Fruit fly (Drosophila melanogaster) whole organism, embryonic: Measurements from ENCODE around the gene CG14966.

ENCODE experiments used
- ATbp ChIP-seq: fragments of 200-800 bp; sonication (Bioruptor generic); optimal IDR thresholded peaks from 2 replicates; lab custom pipeline; 2017; ENCODE audit warnings: missing biosample characterization, mild to moderate bottlenecking, missing genetic modification characterization, missing genetic modification reagents
- Aef1 ChIP-seq: fragments of 200-800 bp; sonication (Bioruptor generic); IDR thresholded peaks from 3 replicates; pipeline ENCODE4 v1.3.6; 2022; ENCODE audit warnings: missing biosample characterization, missing genetic modification characterization
- Bdp1 ChIP-seq: fragments of 200-800 bp; sonication (Bioruptor generic); optimal IDR thresholded peaks from 3 replicates; lab custom pipeline; 2016; ENCODE audit warnings: missing biosample characterization, missing genetic modification characterization
- CG10274 ChIP-seq: fragments of 200-800 bp; sonication (Bioruptor generic); optimal IDR thresholded peaks from 3 replicates; lab custom pipeline; 2017; ENCODE audit warnings: missing biosample characterization, mild to moderate bottlenecking, missing genetic modification characterization
- CG11695 ChIP-seq: fragments of 200-800 bp; sonication (Bioruptor generic); IDR thresholded peaks from 3 replicates; pipeline ENCODE4 v1.3.6; 2022; ENCODE audit warnings: missing biosample characterization, missing genetic modification characterization
- CG11696 ChIP-seq: fragments of 200-800 bp; sonication (Bioruptor generic); IDR thresholded peaks from 2 replicates; pipeline ENCODE4 v1.3.6; 2022; ENCODE audit warnings: missing biosample characterization, missing genetic modification characterization
- CG12104 ChIP-seq: fragments of 200-800 bp; sonication (Bioruptor generic); optimal IDR thresholded peaks from 3 replicates; lab custom pipeline; 2016; ENCODE audit warnings: missing biosample characterization, missing genetic modification characterization
- CG13894 ChIP-seq: fragments of 200-800 bp; sonication (Bioruptor generic); optimal IDR thresholded peaks from 3 replicates; lab custom pipeline; 2018; ENCODE audit warnings: missing biosample characterization, mild to moderate bottlenecking, missing genetic modification characterization, moderate library complexity
- CG15601 ChIP-seq: fragments of 200-800 bp; sonication (Bioruptor generic); optimal IDR thresholded peaks from 3 replicates; lab custom pipeline; 2019; ENCODE audit warnings: missing biosample characterization, mild to moderate bottlenecking, missing genetic modification characterization, moderate library complexity
- CG1603 ChIP-seq: fragments of 200-800 bp; sonication (Bioruptor generic); optimal IDR thresholded peaks from 2 replicates; lab custom pipeline; 2019; ENCODE audit warnings: missing biosample characterization, mild to moderate bottlenecking, missing genetic modification characterization, moderate library complexity
- CG30403 ChIP-seq: fragments of 200-800 bp; sonication (Bioruptor generic); optimal IDR thresholded peaks from 3 replicates; lab custom pipeline; 2016; ENCODE audit warnings: missing biosample characterization, missing genetic modification characterization
- CG31388 ChIP-seq: fragments of 200-800 bp; sonication (Bioruptor generic); optimal IDR thresholded peaks from 2 replicates; lab custom pipeline; 2016; ENCODE audit warnings: missing biosample characterization, missing genetic modification characterization
- CG32772 ChIP-seq: fragments of 200-800 bp; sonication (Bioruptor generic); IDR thresholded peaks from 2 replicates; pipeline ENCODE4 v1.3.6; 2022; ENCODE audit warnings: missing biosample characterization, missing genetic modification characterization
- CG4360 ChIP-seq: fragments of 200-800 bp; sonication (Bioruptor generic); IDR thresholded peaks from 2 replicates; pipeline ENCODE4 v1.3.6; 2022; ENCODE audit warnings: missing biosample characterization, missing genetic modification characterization
- CG6854 ChIP-seq: fragments of 200-800 bp; sonication (Bioruptor generic); optimal IDR thresholded peaks from 3 replicates; lab custom pipeline; 2017; ENCODE audit warnings: missing biosample characterization, mild to moderate bottlenecking, missing genetic modification characterization
- CG7556 ChIP-seq: fragments of 200-800 bp; sonication (Bioruptor generic); optimal IDR thresholded peaks from 2 replicates; lab custom pipeline; 2017; ENCODE audit warnings: missing biosample characterization, mild to moderate bottlenecking, missing genetic modification characterization
- CG7963 ChIP-seq: fragments of 200-800 bp; sonication (Bioruptor generic); IDR thresholded peaks from 3 replicates; pipeline ENCODE4 v1.3.6; 2022; ENCODE audit warnings: missing biosample characterization, missing genetic modification characterization; ENCODE audit not compliant: partially characterized antibody
- CG8281 ChIP-seq: fragments of 200-800 bp; sonication (Bioruptor generic); optimal IDR thresholded peaks from 2 replicates; lab custom pipeline; 2018; ENCODE audit warnings: missing biosample characterization, mild to moderate bottlenecking, missing genetic modification characterization, moderate library complexity
- CG8359 ChIP-seq: fragments of 200-800 bp; sonication (Bioruptor generic); optimal IDR thresholded peaks from 2 replicates; lab custom pipeline; 2017; ENCODE audit warnings: missing biosample characterization, mild to moderate bottlenecking, missing genetic modification characterization, borderline replicate concordance
- CG9797 ChIP-seq: fragments of 200-800 bp; sonication (Bioruptor generic); optimal IDR thresholded peaks from 3 replicates; lab custom pipeline; 2018; ENCODE audit warnings: missing biosample characterization, mild to moderate bottlenecking, missing genetic modification characterization
- CG9932 ChIP-seq: fragments of 200-800 bp; sonication (Bioruptor generic); IDR thresholded peaks from 2 replicates; pipeline ENCODE4 v1.3.6; 2022; ENCODE audit warnings: missing biosample characterization, missing genetic modification characterization
- CTCF ChIP-seq: fragments of 200-800 bp; sonication (Bioruptor generic); optimal IDR thresholded peaks from 2 replicates; lab custom pipeline; 2017; ENCODE audit warnings: missing biosample characterization, mild to moderate bottlenecking, missing genetic modification characterization, moderate library complexity
- CrebB ChIP-seq: fragments of 200-800 bp; sonication (Bioruptor generic); optimal IDR thresholded peaks from 3 replicates; lab custom pipeline; 2018; ENCODE audit warnings: missing biosample characterization, mild to moderate bottlenecking, missing genetic modification characterization
- Deaf1 ChIP-seq: fragments of 200-800 bp; optimal IDR thresholded peaks from 3 replicates; lab custom pipeline; 2019; ENCODE audit warnings: missing biosample characterization, mild to moderate bottlenecking, missing genetic modification characterization, moderate library complexity
- Doc2 ChIP-seq: fragments of 200-800 bp; sonication (Bioruptor generic); IDR thresholded peaks from 2 replicates; pipeline ENCODE4 v1.3.6; 2022; ENCODE audit warnings: missing biosample characterization, missing genetic modification characterization
- E2f2 ChIP-seq: fragments of 200-800 bp; sonication (Bioruptor generic); IDR thresholded peaks from 2 replicates; pipeline ENCODE4 v1.3.6; 2022; ENCODE audit warnings: missing biosample characterization, missing genetic modification characterization
- Elba2 ChIP-seq: fragments of 200-800 bp; sonication (Bioruptor generic); optimal IDR thresholded peaks from 3 replicates; lab custom pipeline; 2016; ENCODE audit warnings: missing biosample characterization, missing genetic modification characterization
- Fer2 ChIP-seq: fragments of 200-800 bp; sonication (Bioruptor generic); optimal IDR thresholded peaks from 2 replicates; lab custom pipeline; 2018; ENCODE audit warnings: missing biosample characterization, mild to moderate bottlenecking, missing genetic modification characterization, moderate library complexity
- Gug ChIP-seq: fragments of 200-800 bp; sonication (Bioruptor generic); IDR thresholded peaks from 4 replicates; pipeline ENCODE4 v1.3.6; 2022; ENCODE audit warnings: missing biosample characterization, missing genetic modification characterization
- H2.0 ChIP-seq: fragments of 200-800 bp; sonication (Bioruptor generic); IDR thresholded peaks from 2 replicates; pipeline ENCODE4 v1.3.6; 2022; ENCODE audit warnings: missing biosample characterization, missing genetic modification characterization
- HHEX ChIP-seq: fragments of 200-800 bp; sonication (Bioruptor generic); optimal IDR thresholded peaks from 3 replicates; lab custom pipeline; 2017; ENCODE audit warnings: missing biosample characterization, mild to moderate bottlenecking, missing genetic modification characterization, missing genetic modification reagents
- Jarid2 ChIP-seq: fragments of 200-800 bp; sonication (Bioruptor generic); optimal IDR thresholded peaks from 3 replicates; lab custom pipeline; 2017; ENCODE audit warnings: mild to moderate bottlenecking, missing biosample characterization, missing genetic modification reagents, missing genetic modification characterization
- Kr ChIP-seq: fragments of 200-800 bp; sonication (Bioruptor generic); optimal IDR thresholded peaks from 2 replicates; lab custom pipeline; 2017; ENCODE audit warnings: missing biosample characterization, mild to moderate bottlenecking, missing genetic modification characterization
- Mes4 ChIP-seq: fragments of 200-800 bp; sonication (Bioruptor generic); optimal IDR thresholded peaks from 2 replicates; lab custom pipeline; 2016; ENCODE audit warnings: missing biosample characterization, missing genetic modification characterization
- Oli ChIP-seq: fragments of 200-800 bp; sonication (Bioruptor generic); optimal IDR thresholded peaks from 2 replicates; lab custom pipeline; 2018; ENCODE audit warnings: missing biosample characterization, mild to moderate bottlenecking, missing genetic modification characterization, moderate library complexity
- Ptx1 ChIP-seq: fragments of 200-800 bp; sonication (Bioruptor generic); IDR thresholded peaks from 2 replicates; pipeline ENCODE4 v1.3.6; 2022; ENCODE audit warnings: missing biosample characterization, missing genetic modification characterization
- Ssrp ChIP-seq: fragments of 200-800 bp; sonication (Bioruptor generic); optimal IDR thresholded peaks from 2 replicates; lab custom pipeline; 2018; ENCODE audit warnings: missing biosample characterization, mild to moderate bottlenecking, missing genetic modification characterization, moderate library complexity
- Taf1 ChIP-seq: fragments of 200-800 bp; sonication (Bioruptor generic); IDR thresholded peaks from 2 replicates; pipeline ENCODE4 v1.3.6; 2022; ENCODE audit warnings: missing biosample characterization, missing genetic modification characterization
- Xrp1 ChIP-seq: fragments of 200-800 bp; sonication (Bioruptor generic); IDR thresholded peaks from 2 replicates; pipeline ENCODE4 v1.3.6; 2022; ENCODE audit warnings: missing biosample characterization, missing genetic modification characterization
- ato ChIP-seq: fragments of 200-800 bp; sonication (Bioruptor generic); IDR thresholded peaks from 2 replicates; pipeline ENCODE4 v1.3.6; 2022; ENCODE audit warnings: missing biosample characterization, missing genetic modification characterization; ENCODE audit not compliant: partially characterized antibody
- cato ChIP-seq: fragments of 200-800 bp; sonication (Bioruptor generic); optimal IDR thresholded peaks from 2 replicates; lab custom pipeline; 2016; ENCODE audit warnings: missing biosample characterization, missing genetic modification characterization, borderline replicate concordance
- croc ChIP-seq: fragments of 200-800 bp; sonication (Bioruptor generic); conservative IDR thresholded peaks from 3 replicates; pipeline ENCODE4 v1.3.6; 2022; ENCODE audit warnings: missing biosample characterization, missing genetic modification characterization
- disco-r ChIP-seq: fragments of 200-800 bp; sonication (Bioruptor generic); optimal IDR thresholded peaks from 2 replicates; lab custom pipeline; 2016; ENCODE audit warnings: missing biosample characterization, missing genetic modification characterization
- gem ChIP-seq: fragments of 200-800 bp; sonication (Bioruptor generic); optimal IDR thresholded peaks from 2 replicates; lab custom pipeline; 2019; ENCODE audit warnings: missing biosample characterization, mild to moderate bottlenecking, missing genetic modification characterization, moderate library complexity
- klu ChIP-seq: fragments of 200-800 bp; sonication (Bioruptor generic); IDR thresholded peaks from 2 replicates; pipeline ENCODE4 v1.3.6; 2022; ENCODE audit warnings: missing biosample characterization, missing genetic modification characterization
- lola ChIP-seq, 3 experiments: fragments of >200 bp in 2 of 3; fragments of 200-800 bp in 1 of 3; sonication (Bioruptor generic) in 1 of 3; optimal IDR thresholded peaks; 2 replicates each; lab custom pipeline; 2017 to 2019; ENCODE audit warnings: missing biosample characterization in 3 of 3, missing genetic modification characterization in 3 of 3, mild to moderate bottlenecking in 1 of 3, moderate library complexity in 1 of 3
- sc ChIP-seq, 3 experiments: fragments of >200 bp in 2 of 3; fragments of 200-800 bp in 1 of 3; sonication (Bioruptor generic) in 1 of 3; optimal IDR thresholded peaks; 2 replicates in 2 of 3; 3 replicates in 1 of 3; lab custom pipeline; 2017; ENCODE audit warnings: mild to moderate bottlenecking in 1 of 3, missing biosample characterization in 1 of 3, missing genetic modification characterization in 1 of 3, missing genetic modification reagents in 1 of 3
- slou ChIP-seq: fragments of 200-800 bp; sonication (Bioruptor generic); optimal IDR thresholded peaks from 3 replicates; lab custom pipeline; 2016; ENCODE audit warnings: missing biosample characterization, missing genetic modification characterization
- tgo ChIP-seq: fragments of 200-800 bp; sonication (Bioruptor generic); IDR thresholded peaks from 3 replicates; pipeline ENCODE4 v1.3.6; 2022; ENCODE audit warnings: missing biosample characterization, missing genetic modification characterization

The CG14966 gene

dm6 chr3L:3159309-3160194, 37.9 kb downstream of the CG14966 start, which contains the start of the genes ND-30 and CG15812 (continued):
- TF ChIP-seq sc (optimal IDR thresholded peaks at IDR 0.05; lab: Kevin White, UChicago), result no peak
- no peak for TF ChIP-seq sc (GFP tag; optimal IDR thresholded peaks at IDR 0.05; lab: Kevin White, UChicago)
- TF ChIP-seq CG31388 (GFP tag; lab: Kevin White, UChicago), result no peak
- no peak for TF ChIP-seq disco-r (GFP tag; lab: Kevin White, UChicago)
- TF ChIP-seq Bdp1 (GFP tag; lab: Kevin White, UChicago), result no peak
- no peak for TF ChIP-seq klu (GFP tag; lab: Robert Waterston, UW)
- no peak for TF ChIP-seq Aef1 (GFP tag; lab: Robert Waterston, UW)
- TF ChIP-seq H2.0, result no peak
- TF ChIP-seq cato (GFP tag; lab: Kevin White, UChicago), result no peak
- TF ChIP-seq CG6854 (GFP tag; lab: Kevin White, UChicago), result no peak
- peak; percentile 95 for TF ChIP-seq Elba2 (GFP tag; lab: Kevin White, UChicago)
- no peak for TF ChIP-seq HHEX (GFP tag; lab: Kevin White, UChicago)
- TF ChIP-seq ato (GFP tag; lab: Robert Waterston, UW), result 0 out of 2 replicates have a peak, but pooled peaks have one; percentile 30
- no peak for TF ChIP-seq Gug (GFP tag; lab: Robert Waterston, UW)
- TF ChIP-seq Deaf1 (tag; lab: Kevin White, UChicago), result no peak
- no peak for TF ChIP-seq CG4360
- no peak for TF ChIP-seq CG10274 (GFP tag; lab: Kevin White, UChicago)
- no peak for TF ChIP-seq slou
- TF ChIP-seq CG11695 (GFP tag; lab: Robert Waterston, UW), result no peak
- TF ChIP-seq CG1603 (tag; lab: Kevin White, UChicago), result peak; percentile 99
- TF ChIP-seq Jarid2, result no peak
- no peak for TF ChIP-seq Kr
- TF ChIP-seq Taf1 (GFP tag; lab: Robert Waterston, UW), result no peak
- TF ChIP-seq CTCF, result no peak
- no peak for TF ChIP-seq CG32772 (GFP tag; lab: Robert Waterston, UW)
- TF ChIP-seq CG12104 (GFP tag; lab: Kevin White, UChicago), result peak; percentile 14
- TF ChIP-seq CG9932, result 0 out of 2 replicates have a peak, but pooled peaks have one; percentile 16
- TF ChIP-seq Fer2 (tag; lab: Kevin White, UChicago), result no peak
- no peak for TF ChIP-seq tgo (GFP tag; lab: Robert Waterston, UW)
- no peak for TF ChIP-seq Doc2 (GFP tag; lab: Robert Waterston, UW)
- TF ChIP-seq croc (GFP tag; lab: Robert Waterston, UW), result no peak
- no peak for TF ChIP-seq CG13894 (tag; lab: Kevin White, UChicago)
- no peak for TF ChIP-seq Oli (tag; lab: Kevin White, UChicago)
- TF ChIP-seq gem (tag; lab: Kevin White, UChicago), result no peak
- TF ChIP-seq CG11696, result no peak
- TF ChIP-seq CG8281 (tag; lab: Kevin White, UChicago), result peak; percentile 60
- 0 out of 2 replicates have a peak, but pooled peaks have one; percentile 13 for TF ChIP-seq E2f2
- no peak; the same call in 1 of the 2 replicates for TF ChIP-seq Xrp1 (GFP tag; lab: Robert Waterston, UW)
- no peak for TF ChIP-seq Ptx1 (GFP tag; lab: Robert Waterston, UW)
- no peak for TF ChIP-seq CG8359 (GFP tag; lab: Kevin White, UChicago)
- peak; percentile 10 for TF ChIP-seq Ssrp (tag; lab: Kevin White, UChicago)
- TF ChIP-seq CG9797 (GFP tag; lab: Kevin White, UChicago), result peak; percentile 38
- TF ChIP-seq lola (GFP tag; optimal IDR thresholded peaks at IDR 0.05; lab: Kevin White, UChicago), result peak in 1 of 3 experiments; percentile 51
- TF ChIP-seq CG15601 (tag; lab: Kevin White, UChicago), result no peak
- no peak for TF ChIP-seq ATbp (GFP tag; lab: Kevin White, UChicago)
- no peak for TF ChIP-seq Mes4
- peak; percentile 24 for TF ChIP-seq CG7556 (GFP tag; lab: Kevin White, UChicago)
- no peak for TF ChIP-seq CG7963
- peak; percentile 59 for TF ChIP-seq CG30403 (GFP tag; lab: Kevin White, UChicago)
- TF ChIP-seq CrebB (tag; lab: Kevin White, UChicago), result no peak
